Worm (Caenorhabditis elegans) whole organism, L4/young adult: ENCODE results near the gene F56C4.4.
"Not testable (repeated sequence)": the region's sequence is repeated elsewhere in the genome, so short reads cannot be mapped to it uniquely, and the experiment has no call there.

ENCODE experiments used
- W03F9.2 ChIP-seq: fragments of 150-350 bp; optimal IDR thresholded peaks from 2 replicates; lab custom pipeline; 2014; ENCODE audit warnings: missing biosample characterization, missing genetic modification characterization
- dao-5 ChIP-seq: sonication (generic microtip); optimal IDR thresholded peaks from 2 replicates; lab custom pipeline; 2016; ENCODE audit warnings: missing genotype, missing genetic modification characterization, moderate library complexity, missing compliant biosample characterization
- him-1 ChIP-seq: sonication (generic microtip); optimal IDR thresholded peaks from 2 replicates; lab custom pipeline; 2016; ENCODE audit warnings: missing genotype, missing genetic modification reagents, missing genetic modification characterization, missing compliant biosample characterization

Gene F56C4.4

DNA sequence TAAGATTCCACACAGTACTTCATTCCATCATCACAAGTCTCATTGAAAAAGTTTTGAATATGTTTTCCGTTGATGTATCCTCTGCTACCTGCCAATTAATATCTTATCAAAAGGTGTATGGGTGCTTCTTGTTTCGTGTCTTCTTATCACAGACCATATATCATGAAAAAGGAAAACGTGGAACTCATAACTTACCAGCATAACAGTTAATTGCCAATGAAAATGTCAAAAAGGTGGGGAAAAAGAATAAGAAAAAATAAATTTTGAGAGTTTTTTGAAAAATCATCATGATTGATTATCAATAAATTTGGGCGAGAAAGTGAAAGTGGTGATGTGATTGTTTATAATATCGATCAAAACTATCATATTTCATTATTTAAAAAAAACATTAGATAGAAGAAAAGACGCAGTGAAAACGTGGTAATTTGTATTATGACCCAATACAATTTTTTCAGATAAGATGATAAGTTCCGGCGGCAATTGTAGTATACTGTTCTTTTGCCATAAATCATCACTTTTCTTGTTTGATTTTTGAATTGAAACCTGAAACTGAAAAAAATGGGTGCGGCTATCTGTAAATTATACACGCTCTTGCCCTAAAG lies at the start of gene F56C4.4:
Gene F56C4.4 (minus strand): TSS at position 315 of the 602 bp plus-strand sequence.
- no peak for TF ChIP-seq him-1

- no peak for TF ChIP-seq him-1
- TF ChIP-seq dao-5 (tag; lab: Kevin White, UChicago): no peak
- TF ChIP-seq W03F9.2 (tag; lab: Kevin White, UChicago): no peak
Observed at ce11 chrIV:10680379-10680778, 49.3 kb upstream of the F56C4.4 start, which contains the start of gene K08C7.4. Gene K08C7.4 (minus strand): TSS chrIV:10680479.

DNA sequence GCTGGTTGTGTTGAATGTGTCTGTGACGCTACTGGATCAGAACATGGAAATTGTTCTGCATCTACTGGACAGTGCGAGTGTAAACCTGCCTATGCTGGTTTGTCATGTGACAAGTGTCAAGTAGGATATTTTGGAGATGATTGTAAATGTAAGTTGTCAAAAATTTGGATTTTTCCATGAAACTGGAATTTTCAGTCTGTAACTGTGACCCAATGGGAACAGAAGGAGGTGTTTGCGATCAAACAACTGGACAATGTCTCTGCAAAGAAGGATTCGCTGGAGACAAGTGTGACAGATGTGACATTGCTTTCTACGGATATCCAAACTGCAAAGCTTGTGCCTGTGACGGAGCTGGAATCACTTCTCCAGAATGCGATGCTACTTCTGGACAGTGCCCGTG lies 37.5 kb upstream of the F56C4.4 start:
- TF ChIP-seq W03F9.2 (tag; lab: Kevin White, UChicago): no peak
- no peak for TF ChIP-seq him-1
- TF ChIP-seq dao-5 (tag; lab: Kevin White, UChicago): no peak

DNA sequence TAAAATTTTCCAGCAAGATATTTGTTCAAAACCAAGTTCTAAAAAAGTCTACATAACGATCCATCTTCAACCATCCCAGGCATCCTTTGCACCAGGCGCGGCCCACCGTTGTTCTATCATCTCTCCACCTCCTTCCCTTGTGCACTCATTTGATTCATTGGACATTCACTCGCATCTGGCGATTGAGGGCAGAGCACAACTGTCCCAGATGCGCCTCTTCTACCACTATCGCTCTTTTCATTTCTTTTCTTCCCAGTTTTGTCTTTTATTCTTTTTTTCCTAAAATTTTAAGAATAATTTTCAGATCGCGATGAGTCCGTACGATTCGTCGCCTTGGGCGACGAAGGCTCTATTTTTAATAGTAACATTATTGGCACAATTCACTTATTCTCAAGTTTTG lies 35.5 kb upstream of the F56C4.4 start, which contains the start of gene epi-1:
Gene epi-1 (plus strand): TSS at position 301 of the 400 bp plus-strand sequence.
- TF ChIP-seq dao-5 (tag; lab: Kevin White, UChicago) (no peak), him-1 (no peak), W03F9.2 (tag; lab: Kevin White, UChicago) (no peak)

DNA sequence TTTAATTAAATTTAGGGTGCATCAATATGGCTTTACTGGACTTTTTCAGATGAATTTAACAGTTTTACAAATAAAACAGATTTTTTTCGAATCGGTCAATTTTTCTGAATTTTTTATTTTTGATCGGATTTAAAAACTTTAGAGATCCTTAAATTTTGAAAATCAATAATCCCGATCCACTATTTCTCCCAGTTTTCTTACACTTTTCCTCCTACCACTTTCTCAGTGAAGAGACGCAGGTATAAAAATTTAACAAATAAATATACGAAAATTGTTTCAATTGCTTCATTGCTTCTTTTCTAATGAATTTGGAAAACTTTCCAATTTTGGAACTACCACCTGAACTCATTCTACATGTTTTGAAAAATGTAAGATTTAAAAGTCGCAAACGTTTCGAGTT lies 33.1 kb upstream of the F56C4.4 start, which contains the start of gene K08C7.7:
Gene K08C7.7 (plus strand): TSS at position 301 of the 400 bp plus-strand sequence.
- no peak for TF ChIP-seq him-1
- no peak for TF ChIP-seq dao-5 (tag; lab: Kevin White, UChicago)
- TF ChIP-seq W03F9.2 (tag; lab: Kevin White, UChicago): no peak

DNA sequence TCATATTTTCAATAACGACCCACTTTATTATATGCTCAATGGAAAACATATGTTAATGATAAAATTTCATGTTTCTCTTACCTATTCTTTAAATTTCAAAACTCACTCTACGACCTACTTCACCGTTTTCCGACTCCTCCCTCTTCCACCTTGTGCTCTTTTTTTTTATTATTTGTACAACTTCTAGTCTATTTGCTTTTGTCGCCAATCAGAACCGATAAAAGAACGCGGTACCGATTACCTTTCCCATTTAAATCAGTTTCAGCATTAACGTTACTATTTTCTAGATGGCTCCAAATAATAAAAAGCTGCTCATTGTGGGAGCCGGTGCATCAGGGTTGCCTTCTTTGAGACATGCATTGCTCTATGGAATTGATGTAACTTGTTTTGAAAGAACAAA lies 30.7 kb upstream of the F56C4.4 start, which contains the start of gene fmo-1:
Gene fmo-1 (plus strand): TSS at position 98 of the 400 bp plus-strand sequence.
- TF ChIP-seq dao-5 (tag; lab: Kevin White, UChicago) (no peak), him-1 (no peak)

- TF ChIP-seq W03F9.2 (tag; lab: Kevin White, UChicago): no peak
- no peak for TF ChIP-seq dao-5 (tag; lab: Kevin White, UChicago)
- TF ChIP-seq him-1: no peak
Observed at ce11 chrIV:10661072-10661471, 30.0 kb upstream of the F56C4.4 start.

- TF ChIP-seq W03F9.2 (tag; lab: Kevin White, UChicago) (no peak), dao-5 (tag; lab: Kevin White, UChicago) (no peak), him-1 (no peak)
Observed at ce11 chrIV:10656770-10657323, 25.8 kb upstream of the F56C4.4 start, which contains the start of gene K08C7.1. Gene K08C7.1 (plus strand): TSS chrIV:10656812.

ce11 chrIV:10654047-10654446 lies 23.0 kb upstream of the F56C4.4 start, which contains the start of gene glb-19:
Gene glb-19 (minus strand): TSS chrIV:10654147.
- TF ChIP-seq him-1; dao-5 (tag; lab: Kevin White, UChicago); W03F9.2 (tag; lab: Kevin White, UChicago): not testable (repeated sequence)

DNA sequence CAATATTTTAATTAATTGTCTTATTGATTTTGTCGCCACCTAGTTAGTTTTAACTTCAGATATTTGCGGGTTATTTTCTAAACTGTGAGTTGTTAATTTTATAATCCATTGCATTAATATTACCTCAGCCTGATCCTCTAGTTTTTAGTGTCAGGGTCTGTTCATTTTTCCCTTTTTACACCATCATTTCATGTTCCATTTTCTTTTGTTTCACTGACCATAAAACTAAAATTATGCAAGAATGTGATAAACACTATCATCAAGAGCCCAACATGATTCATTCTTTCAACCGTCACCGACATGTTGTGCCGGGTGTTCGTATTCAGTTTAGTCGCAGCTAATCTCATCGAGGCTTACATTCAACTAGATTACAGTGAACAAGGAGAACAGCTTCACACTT lies 7.9 kb upstream of the F56C4.4 start, which contains the start of gene F56C4.2:
Gene F56C4.2 (plus strand): TSS at position 301 of the 400 bp plus-strand sequence.
- TF ChIP-seq W03F9.2 (tag; lab: Kevin White, UChicago) (no peak), dao-5 (tag; lab: Kevin White, UChicago) (no peak), him-1 (no peak)

DNA sequence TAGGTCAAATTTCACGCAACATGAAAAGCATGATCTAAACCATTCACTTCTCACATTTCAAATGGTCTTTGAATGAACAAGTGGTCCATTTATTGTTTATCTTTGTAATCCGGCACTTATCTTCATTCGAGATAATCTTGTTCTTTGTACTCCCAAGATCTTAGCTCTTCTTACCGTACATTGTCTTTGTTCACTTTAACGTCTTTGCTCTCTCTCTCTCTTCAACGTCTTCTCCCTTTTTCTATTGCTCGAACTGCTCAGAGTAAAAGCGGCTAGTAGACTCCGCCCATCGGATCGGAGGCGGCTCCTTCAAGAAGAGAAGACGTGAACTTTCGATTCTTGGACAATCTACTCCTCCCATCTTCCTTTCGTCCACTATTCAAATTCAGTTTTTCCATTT lies 5.6 kb upstream of the F56C4.4 start, which contains the start of gene F56C4.1:
Gene F56C4.1 (plus strand): TSS at position 301 of the 400 bp plus-strand sequence.
- no peak for TF ChIP-seq dao-5 (tag; lab: Kevin White, UChicago)
- no peak for TF ChIP-seq W03F9.2 (tag; lab: Kevin White, UChicago)
- TF ChIP-seq him-1: no peak

- TF ChIP-seq dao-5 (tag; lab: Kevin White, UChicago) (no peak), W03F9.2 (tag; lab: Kevin White, UChicago) (no peak), him-1 (no peak)
Observed at ce11 chrIV:10628724-10629123, 2.3 kb downstream of the F56C4.4 start, which contains the start of gene R09H10.5. Gene R09H10.5 (minus strand): TSS chrIV:10628829.

ce11 chrIV:10620811-10621210 lies 10.3 kb downstream of the F56C4.4 start, which contains the start of gene R09H10.7:
Gene R09H10.7 (plus strand): TSS chrIV:10621111.
- no peak for TF ChIP-seq him-1
- TF ChIP-seq dao-5 (tag; lab: Kevin White, UChicago): no peak
- no peak for TF ChIP-seq W03F9.2 (tag; lab: Kevin White, UChicago)

ce11 chrIV:10617099-10617498 lies 14.0 kb downstream of the F56C4.4 start:
- TF ChIP-seq dao-5 (tag; lab: Kevin White, UChicago): no peak
- no peak for TF ChIP-seq him-1
- no peak for TF ChIP-seq W03F9.2 (tag; lab: Kevin White, UChicago)
